Worm (Caenorhabditis elegans): ENCODE data around the gene C07E3.4.
A peak's percentile ranks its signal among the peaks of the same experiment; 100 is the strongest.

C07E3.4 gene

ce11 chrII:10393282-10394179 lies 32.9 kb downstream of the C07E3.4 start, which contains the start of gene gpd-1:
Gene gpd-1, plus strand, starts transcription at chrII:10394129.
- no peak for TF ChIP-seq hmbx-1 (tag; optimal IDR thresholded peaks at IDR 0.05)
- no peak for TF ChIP-seq B0310.2 (tag; optimal IDR thresholded peaks at IDR 0.05)
- no peak for TF ChIP-seq tbx-37 (GFP tag; conservative IDR thresholded peaks at IDR 0.05)
- no peak for TF ChIP-seq aly-1 (tag; optimal IDR thresholded peaks at IDR 0.05)
- no peak for TF ChIP-seq hmg-4 (GFP tag; optimal IDR thresholded peaks at IDR 0.05)
- TF ChIP-seq hnd-1 (tag; optimal IDR thresholded peaks at IDR 0.05), result no peak
- no peak for TF ChIP-seq ceh-36 (tag; optimal IDR thresholded peaks at IDR 0.05)
- no peak for TF ChIP-seq sea-1 (GFP tag; conservative IDR thresholded peaks at IDR 0.05)
- TF ChIP-seq flt-1 (GFP tag; IDR thresholded peaks at IDR 0.05), result no peak
- no peak for TF ChIP-seq ets-7 (tag; optimal IDR thresholded peaks at IDR 0.05)
- no peak for TF ChIP-seq F13C5.2 (tag; optimal IDR thresholded peaks at IDR 0.05)
- TF ChIP-seq tbx-11 (GFP tag; IDR thresholded peaks at IDR 0.05), result no peak
- no peak for TF ChIP-seq scrt-1 (GFP tag; IDR thresholded peaks at IDR 0.05)

ce11 chrII:10395303-10395757 lies 34.7 kb downstream of the C07E3.4 start, which contains the start of gene T09F3.4:
Gene T09F3.4, plus strand, starts transcription at chrII:10395707.
- TF ChIP-seq flt-1 (GFP tag; IDR thresholded peaks at IDR 0.05), result no peak
- peak; percentile 37; the same call in 1 of the 2 replicates for TF ChIP-seq tbx-37 (GFP tag; conservative IDR thresholded peaks at IDR 0.05)

ce11 chrII:10396578-10396977 lies 36.0 kb downstream of the C07E3.4 start, which contains the start of gene T09F3.5:
Gene T09F3.5, plus strand, starts transcription at chrII:10396878.
- no peak for TF ChIP-seq ets-7 (tag; optimal IDR thresholded peaks at IDR 0.05)
- TF ChIP-seq ceh-13 (GFP tag; optimal IDR thresholded peaks at IDR 0.05), result no peak
- no peak for TF ChIP-seq ama-1 (optimal IDR thresholded peaks at IDR 0.05)
- no peak for TF ChIP-seq tbx-11 (GFP tag; IDR thresholded peaks at IDR 0.05)
- TF ChIP-seq ceh-36 (tag; optimal IDR thresholded peaks at IDR 0.05), result no peak
- TF ChIP-seq F13C5.2 (tag; optimal IDR thresholded peaks at IDR 0.05), result no peak
- no peak for TF ChIP-seq tbx-37 (GFP tag; conservative IDR thresholded peaks at IDR 0.05)
- TF ChIP-seq scrt-1 (GFP tag; IDR thresholded peaks at IDR 0.05), result no peak
- TF ChIP-seq aly-1 (tag; optimal IDR thresholded peaks at IDR 0.05), result no peak
- no peak for TF ChIP-seq tra-4 (tag; optimal IDR thresholded peaks at IDR 0.05)
- TF ChIP-seq hnd-1 (tag; optimal IDR thresholded peaks at IDR 0.05), result no peak
- no peak for TF ChIP-seq pes-1 (GFP tag; IDR thresholded peaks at IDR 0.05)
- no peak for TF ChIP-seq sea-1 (GFP tag; conservative IDR thresholded peaks at IDR 0.05)
- no peak for TF ChIP-seq hmg-4 (GFP tag; optimal IDR thresholded peaks at IDR 0.05)
- no peak for TF ChIP-seq hmbx-1 (tag; optimal IDR thresholded peaks at IDR 0.05)
- TF ChIP-seq B0310.2 (tag; optimal IDR thresholded peaks at IDR 0.05), result no peak
- TF ChIP-seq flt-1 (GFP tag; IDR thresholded peaks at IDR 0.05), result no peak

ce11 chrII:10402991-10403390 lies 42.4 kb downstream of the C07E3.4 start:
- TF ChIP-seq aly-1 (tag; optimal IDR thresholded peaks at IDR 0.05), result no peak
- TF ChIP-seq tbx-11 (GFP tag; IDR thresholded peaks at IDR 0.05), result no peak
- no peak for TF ChIP-seq ceh-13 (GFP tag; optimal IDR thresholded peaks at IDR 0.05)
- TF ChIP-seq tra-4 (tag; optimal IDR thresholded peaks at IDR 0.05), result no peak
- TF ChIP-seq ets-7 (tag; optimal IDR thresholded peaks at IDR 0.05), result no peak
- TF ChIP-seq F13C5.2 (tag; optimal IDR thresholded peaks at IDR 0.05), result no peak
- no peak for TF ChIP-seq B0310.2 (tag; optimal IDR thresholded peaks at IDR 0.05)
- no peak for TF ChIP-seq pes-1 (GFP tag; IDR thresholded peaks at IDR 0.05)
- TF ChIP-seq scrt-1 (GFP tag; IDR thresholded peaks at IDR 0.05), result no peak
- TF ChIP-seq ama-1 (optimal IDR thresholded peaks at IDR 0.05), result no peak

- TF ChIP-seq tbx-37 (GFP tag; conservative IDR thresholded peaks at IDR 0.05) (no peak), ceh-13 (GFP tag; optimal IDR thresholded peaks at IDR 0.05) (no peak), tbx-11 (GFP tag; IDR thresholded peaks at IDR 0.05) (no peak), B0310.2 (tag; optimal IDR thresholded peaks at IDR 0.05) (no peak), aly-1 (tag; optimal IDR thresholded peaks at IDR 0.05) (no peak), scrt-1 (GFP tag; IDR thresholded peaks at IDR 0.05) (no peak)
These were observed 50.4 kb downstream of the C07E3.4 start, which contains the start of gene E04D5.5 for ce11 chrII:10410989-10411388. Gene E04D5.5, plus strand, starts transcription at chrII:10411289.

Data from whole organism, early embryonic.